Worm (Caenorhabditis elegans) whole organism, young adult: ENCODE measurements around the gene C56E10.3.

ENCODE experiments used
- B0035.1 ChIP-seq: sonication (generic microtip); optimal IDR thresholded peaks from 2 replicates; lab custom pipeline; 2016; ENCODE audit warnings: missing genetic modification characterization, mild to moderate bottlenecking, missing compliant biosample characterization, missing genotype, missing genetic modification reagents
- F10E7.11 ChIP-seq: sonication (generic microtip); optimal IDR thresholded peaks from 2 replicates; lab custom pipeline; 2017; ENCODE audit warnings: mild to moderate bottlenecking, missing genetic modification characterization, moderate library complexity, missing compliant biosample characterization
- F37B4.10 ChIP-seq: fragments of 200-800 bp; sonication (Bioruptor generic); IDR thresholded peaks from 2 replicates; pipeline ENCODE4 v1.3.6; 2022; ENCODE audit warnings: missing genetic modification characterization, missing compliant biosample characterization
- F57A8.1 ChIP-seq: fragments of 200-800 bp; sonication (Bioruptor generic); optimal IDR thresholded peaks from 2 replicates; lab custom pipeline; 2018; ENCODE audit warnings: mild to moderate bottlenecking, missing genetic modification characterization, moderate library complexity, missing compliant biosample characterization
- F57C9.4 ChIP-seq: sonication (generic microtip); optimal IDR thresholded peaks from 2 replicates; lab custom pipeline; 2017; ENCODE audit warnings: mild to moderate bottlenecking, missing genetic modification characterization, missing compliant biosample characterization
- T26A5.8 ChIP-seq: sonication (generic microtip); optimal IDR thresholded peaks from 2 replicates; lab custom pipeline; 2016; ENCODE audit warnings: missing genetic modification characterization, missing compliant biosample characterization
- Y53G8AR.9 ChIP-seq: fragments of 200-800 bp; sonication (Bioruptor generic); conservative IDR thresholded peaks from 2 replicates; pipeline ENCODE4 v1.3.6; 2022; ENCODE audit warnings: missing genetic modification reagents, missing genetic modification characterization, missing compliant biosample characterization
- Y67H2A.10 ChIP-seq: fragments of 200-800 bp; sonication (Bioruptor generic); conservative IDR thresholded peaks from 2 replicates; pipeline ENCODE4 v1.3.6; 2022; ENCODE audit warnings: missing genetic modification reagents, missing genetic modification characterization, missing compliant biosample characterization
- Y95B8A.8 ChIP-seq: fragments of 200-800 bp; sonication (Bioruptor generic); IDR thresholded peaks from 2 replicates; pipeline ENCODE4 v1.3.6; 2022; ENCODE audit warnings: missing genetic modification reagents, missing genetic modification characterization, missing compliant biosample characterization
- akir-1 ChIP-seq: fragments of 200-800 bp; sonication (Bioruptor generic); optimal IDR thresholded peaks from 2 replicates; lab custom pipeline; 2018; ENCODE audit warnings: mild to moderate bottlenecking, missing genetic modification characterization, moderate library complexity, missing compliant biosample characterization
- ama-1 ChIP-seq, 3 experiments: fragments of 150-350 bp in 1 of 3; sonication (generic microtip) in 2 of 3; optimal IDR thresholded peaks; 2 replicates each; lab custom pipeline; 2014 to 2018; ENCODE audit warnings: missing biosample characterization in 2 of 3, missing genetic modification characterization in 2 of 3, missing genetic modification reagents in 2 of 3
- aptf-3 ChIP-seq: fragments of 200-800 bp; sonication (Bioruptor generic); IDR thresholded peaks from 2 replicates; pipeline ENCODE4 v1.3.6; 2022; ENCODE audit warnings: missing genetic modification characterization, missing compliant biosample characterization
- athp-1 ChIP-seq: sonication (generic microtip); optimal IDR thresholded peaks from 2 replicates; lab custom pipeline; 2017; ENCODE audit warnings: mild to moderate bottlenecking, missing genetic modification characterization, missing compliant biosample characterization
- die-1 ChIP-seq: sonication (generic microtip); optimal IDR thresholded peaks from 2 replicates; lab custom pipeline; 2016; ENCODE audit warnings: missing genotype, mild to moderate bottlenecking, missing genetic modification characterization, missing compliant biosample characterization
- dpl-1 ChIP-seq: fragments of 150-350 bp; optimal IDR thresholded peaks from 2 replicates; lab custom pipeline; 2014; ENCODE audit warnings: missing biosample characterization, missing genetic modification reagents, missing genetic modification characterization
- ekl-4 ChIP-seq: fragments of 200-800 bp; sonication (Bioruptor generic); IDR thresholded peaks from 2 replicates; pipeline ENCODE4 v1.3.6; 2022; ENCODE audit warnings: missing genetic modification reagents, missing genetic modification characterization, missing compliant biosample characterization
- ets-4 ChIP-seq: fragments of 200-800 bp; sonication (Bioruptor generic); optimal IDR thresholded peaks from 2 replicates; lab custom pipeline; 2018; ENCODE audit warnings: mild to moderate bottlenecking, missing genetic modification characterization, missing compliant biosample characterization
- him-1 ChIP-seq: sonication (generic microtip); optimal IDR thresholded peaks from 2 replicates; lab custom pipeline; 2016; ENCODE audit warnings: missing genotype, missing genetic modification reagents, missing genetic modification characterization, missing compliant biosample characterization
- hlh-12 ChIP-seq: sonication (generic microtip); optimal IDR thresholded peaks from 2 replicates; lab custom pipeline; 2016; ENCODE audit warnings: missing genetic modification characterization, missing compliant biosample characterization
- hlh-26 ChIP-seq: fragments of 200-800 bp; sonication (Bioruptor generic); conservative IDR thresholded peaks from 2 replicates; pipeline ENCODE4 v1.3.6; 2022; ENCODE audit warnings: missing genetic modification reagents, missing genetic modification characterization, missing compliant biosample characterization
- let-607 ChIP-seq, 2 experiments: fragments of 200-800 bp in 1 of 2; sonication (Bioruptor generic) in 1 of 2; sonication (generic microtip) in 1 of 2; optimal IDR thresholded peaks; 2 replicates each; lab custom pipeline; 2016 to 2018; ENCODE audit warnings: mild to moderate bottlenecking in 2 of 2, missing compliant biosample characterization in 2 of 2, missing genetic modification characterization in 2 of 2, moderate library complexity in 2 of 2, missing genotype in 1 of 2
- lin-54 ChIP-seq: fragments of 200-800 bp; sonication (Bioruptor generic); optimal IDR thresholded peaks from 2 replicates; lab custom pipeline; 2018; ENCODE audit warnings: mild to moderate bottlenecking, missing genetic modification characterization, missing compliant biosample characterization
- lir-1 ChIP-seq: fragments of 200-800 bp; sonication (Bioruptor generic); conservative IDR thresholded peaks from 2 replicates; pipeline ENCODE4 v1.3.6; 2022; ENCODE audit warnings: missing genetic modification reagents, missing genetic modification characterization, missing compliant biosample characterization
- lsl-1 ChIP-seq: fragments of 200-800 bp; sonication (Bioruptor generic); optimal IDR thresholded peaks from 2 replicates; lab custom pipeline; 2018; ENCODE audit warnings: mild to moderate bottlenecking, missing genetic modification characterization, moderate library complexity, missing compliant biosample characterization
- madf-10 ChIP-seq: sonication (generic microtip); optimal IDR thresholded peaks from 2 replicates; lab custom pipeline; 2016; ENCODE audit warnings: mild to moderate bottlenecking, missing genetic modification characterization, missing compliant biosample characterization
- mxl-1 ChIP-seq: sonication (generic microtip); optimal IDR thresholded peaks from 2 replicates; lab custom pipeline; 2016; ENCODE audit warnings: missing genetic modification characterization, missing compliant biosample characterization
- nhr-120 ChIP-seq: fragments of 200-800 bp; sonication (Bioruptor generic); IDR thresholded peaks from 2 replicates; pipeline ENCODE4 v1.3.6; 2022; ENCODE audit warnings: missing genetic modification characterization, missing compliant biosample characterization
- nhr-80 ChIP-seq: sonication (generic microtip); optimal IDR thresholded peaks from 2 replicates; lab custom pipeline; 2016; ENCODE audit warnings: missing genetic modification characterization, missing compliant biosample characterization
- sdz-38 ChIP-seq: sonication (generic microtip); optimal IDR thresholded peaks from 2 replicates; lab custom pipeline; 2016; ENCODE audit warnings: missing genotype, missing genetic modification characterization, missing compliant biosample characterization
- sea-2 ChIP-seq: fragments of 200-800 bp; sonication (Bioruptor generic); IDR thresholded peaks from 2 replicates; pipeline ENCODE4 v1.3.6; 2022; ENCODE audit warnings: missing genetic modification characterization, missing compliant biosample characterization
- somi-1 ChIP-seq: fragments of 200-800 bp; sonication (Bioruptor generic); optimal IDR thresholded peaks from 2 replicates; lab custom pipeline; 2018; ENCODE audit warnings: mild to moderate bottlenecking, missing genetic modification characterization, missing compliant biosample characterization
- tlf-1 ChIP-seq: fragments of 200-800 bp; sonication (Bioruptor generic); optimal IDR thresholded peaks from 2 replicates; lab custom pipeline; 2018; ENCODE audit warnings: mild to moderate bottlenecking, missing genetic modification characterization, missing compliant biosample characterization
- ztf-18 ChIP-seq: sonication (generic microtip); optimal IDR thresholded peaks from 2 replicates; lab custom pipeline; 2016; ENCODE audit warnings: missing genotype, mild to moderate bottlenecking, missing genetic modification characterization, missing compliant biosample characterization
- ztf-22 ChIP-seq: fragments of 200-800 bp; sonication (Bioruptor generic); optimal IDR thresholded peaks from 2 replicates; lab custom pipeline; 2018; ENCODE audit warnings: mild to moderate bottlenecking, missing genetic modification characterization, moderate library complexity, missing compliant biosample characterization

The C56E10.3 gene

ce11 chrX:6688953-6689562, 43.6 kb downstream of the C56E10.3 start:
- no peak for TF ChIP-seq Y95B8A.8 (GFP tag; lab: Robert Waterston, UW)

- TF ChIP-seq Y67H2A.10 (no peak), T26A5.8 (no peak), nhr-80 (no peak), aptf-3 (GFP tag; lab: Robert Waterston, UW) (no peak), F10E7.11 (tag; lab: Kevin White, UChicago) (no peak), lsl-1 (GFP tag; lab: Kevin White, UChicago) (no peak), sea-2 (no peak)
Observed at ce11 chrX:6689985-6690384, 44.5 kb downstream of the C56E10.3 start, which contains the start of gene F38B6.6. TSS of gene F38B6.6 (minus strand) at chrX:6690085.

ce11 chrX:6691653-6692052, 46.2 kb downstream of the C56E10.3 start:
- TF ChIP-seq ets-4 (GFP tag; lab: Kevin White, UChicago) (no peak), die-1 (tag; lab: Kevin White, UChicago) (no peak), F37B4.10 (GFP tag; lab: Robert Waterston, UW) (no peak)

ce11 chrX:6692896-6693295, 47.4 kb downstream of the C56E10.3 start:
- TF ChIP-seq dpl-1, result no peak
- TF ChIP-seq tlf-1, result no peak
- TF ChIP-seq let-607 (tag; optimal IDR thresholded peaks at IDR 0.05; lab: Kevin White, UChicago), result no peak
- no peak for TF ChIP-seq sdz-38 (tag; lab: Kevin White, UChicago)
- TF ChIP-seq ekl-4 (GFP tag; lab: Robert Waterston, UW), result no peak
- no peak for TF ChIP-seq ama-1 (optimal IDR thresholded peaks at IDR 0.05; lab: Kevin White, UChicago)
- TF ChIP-seq ama-1 (GFP tag; optimal IDR thresholded peaks at IDR 0.05; lab: Kevin White, UChicago), result no peak
- no peak for TF ChIP-seq ets-4 (GFP tag; lab: Kevin White, UChicago)
- TF ChIP-seq Y53G8AR.9 (GFP tag; lab: Robert Waterston, UW), result no peak
- no peak for TF ChIP-seq madf-10 (tag; lab: Kevin White, UChicago)
- TF ChIP-seq lin-54, result no peak
- TF ChIP-seq ztf-18 (tag; lab: Kevin White, UChicago), result no peak
- no peak for TF ChIP-seq athp-1 (tag; lab: Kevin White, UChicago)
- TF ChIP-seq him-1 (tag; lab: Kevin White, UChicago), result no peak
- no peak for TF ChIP-seq lir-1 (GFP tag; lab: Robert Waterston, UW)

ce11 chrX:6693331-6693730, 47.9 kb downstream of the C56E10.3 start, which contains the start of gene F38B6.3:
TSS of gene F38B6.3 (plus strand) at chrX:6693631.
- no peak for TF ChIP-seq mxl-1
- TF ChIP-seq lir-1 (GFP tag; lab: Robert Waterston, UW), result no peak
- TF ChIP-seq B0035.1, result no peak
- no peak for TF ChIP-seq hlh-12 (tag; lab: Kevin White, UChicago)
- TF ChIP-seq ztf-22 (GFP tag; lab: Kevin White, UChicago), result no peak
- TF ChIP-seq F57C9.4 (tag; lab: Kevin White, UChicago), result no peak
- no peak for TF ChIP-seq somi-1 (GFP tag; lab: Kevin White, UChicago)
- TF ChIP-seq nhr-120 (GFP tag; lab: Robert Waterston, UW), result no peak
- TF ChIP-seq tlf-1, result no peak
- TF ChIP-seq hlh-26 (GFP tag; lab: Robert Waterston, UW), result no peak
- no peak for TF ChIP-seq ekl-4 (GFP tag; lab: Robert Waterston, UW)
- no peak for TF ChIP-seq F57A8.1 (GFP tag; lab: Kevin White, UChicago)
- no peak for TF ChIP-seq akir-1
